Worm (Caenorhabditis elegans) whole organism, late embryonic: ENCODE measurements around the gene ins-8.
A peak's percentile ranks its signal among the peaks of the same experiment; 100 is the strongest.

Experiments used
- C08G9.2 ChIP-seq: sonication (generic microtip); optimal IDR thresholded peaks from 2 replicates; lab custom pipeline; 2016; ENCODE audit warnings: mild to moderate bottlenecking, missing genetic modification characterization, moderate library complexity, missing compliant biosample characterization
- C38D4.7 ChIP-seq: fragments of 200-800 bp; sonication (Bioruptor generic); optimal IDR thresholded peaks from 2 replicates; lab custom pipeline; 2018; ENCODE audit warnings: mild to moderate bottlenecking, missing genetic modification characterization, moderate library complexity, missing compliant biosample characterization
- K02D7.2 ChIP-seq: sonication (generic microtip); optimal IDR thresholded peaks from 2 replicates; lab custom pipeline; 2017; ENCODE audit warnings: mild to moderate bottlenecking, missing genetic modification characterization, missing compliant biosample characterization
- K09A11.1 ChIP-seq: sonication (generic microtip); optimal IDR thresholded peaks from 2 replicates; lab custom pipeline; 2017; ENCODE audit warnings: antibody characterized with exemption, mild to moderate bottlenecking, missing genetic modification characterization, missing compliant biosample characterization; ENCODE audit not compliant: insufficient read depth
- Y22D7AL.16 ChIP-seq: sonication (generic microtip); optimal IDR thresholded peaks from 2 replicates; lab custom pipeline; 2016; ENCODE audit warnings: missing genetic modification characterization, missing compliant biosample characterization
- ama-1 ChIP-seq: fragments of 150-350 bp; optimal IDR thresholded peaks from 2 replicates; lab custom pipeline; 2014
- ceh-2 ChIP-seq: sonication (generic microtip); optimal IDR thresholded peaks from 2 replicates; lab custom pipeline; 2016; ENCODE audit warnings: missing genotype, missing genetic modification characterization, missing compliant biosample characterization
- ceh-22 ChIP-seq: sonication (generic microtip); optimal IDR thresholded peaks from 2 replicates; lab custom pipeline; 2017; ENCODE audit warnings: missing biosample characterization, missing genetic modification characterization
- ceh-30 ChIP-seq: fragments of 150-350 bp; optimal IDR thresholded peaks from 2 replicates; lab custom pipeline; 2014; ENCODE audit warnings: missing biosample characterization, missing genetic modification characterization
- ceh-31 ChIP-seq: sonication (generic microtip); optimal IDR thresholded peaks from 2 replicates; lab custom pipeline; 2016; ENCODE audit warnings: missing genetic modification characterization, missing compliant biosample characterization
- ceh-48 ChIP-seq: sonication (generic microtip); optimal IDR thresholded peaks from 2 replicates; lab custom pipeline; 2016; ENCODE audit warnings: missing genetic modification characterization, inconsistent platforms, missing compliant biosample characterization
- ceh-6 ChIP-seq: fragments of 200-800 bp; sonication (Bioruptor generic); optimal IDR thresholded peaks from 2 replicates; lab custom pipeline; 2018; ENCODE audit warnings: mild to moderate bottlenecking, missing genetic modification characterization, missing compliant biosample characterization
- ceh-9 ChIP-seq: sonication (generic microtip); optimal IDR thresholded peaks from 2 replicates; lab custom pipeline; 2016; ENCODE audit warnings: mild to moderate bottlenecking, missing genetic modification characterization, inconsistent platforms, missing compliant biosample characterization
- che-1 ChIP-seq: sonication (generic microtip); optimal IDR thresholded peaks from 2 replicates; lab custom pipeline; 2016; ENCODE audit warnings: mild to moderate bottlenecking, missing genetic modification characterization, missing compliant biosample characterization
- dmd-4 ChIP-seq: sonication (generic microtip); optimal IDR thresholded peaks from 2 replicates; lab custom pipeline; 2016; ENCODE audit warnings: borderline replicate concordance, missing genetic modification characterization, missing compliant biosample characterization
- dve-1 ChIP-seq: sonication (generic microtip); optimal IDR thresholded peaks from 2 replicates; lab custom pipeline; 2017; ENCODE audit warnings: antibody characterized with exemption, mild to moderate bottlenecking, missing genetic modification characterization, missing compliant biosample characterization
- elt-2 ChIP-seq: sonication (generic microtip); optimal IDR thresholded peaks from 2 replicates; lab custom pipeline; 2016; ENCODE audit warnings: missing genetic modification reagents, missing genetic modification characterization, missing compliant biosample characterization
- elt-4 ChIP-seq: sonication (generic microtip); optimal IDR thresholded peaks from 2 replicates; lab custom pipeline; 2016; ENCODE audit warnings: missing genetic modification characterization, missing compliant biosample characterization
- ets-4 ChIP-seq: sonication (generic microtip); optimal IDR thresholded peaks from 2 replicates; lab custom pipeline; 2016; ENCODE audit warnings: missing genetic modification characterization, missing compliant biosample characterization
- eyg-1 ChIP-seq: sonication (generic microtip); optimal IDR thresholded peaks from 2 replicates; lab custom pipeline; 2016; ENCODE audit warnings: missing genotype, missing genetic modification characterization, missing compliant biosample characterization
- fax-1 ChIP-seq: sonication (generic microtip); optimal IDR thresholded peaks from 2 replicates; lab custom pipeline; 2016; ENCODE audit warnings: missing genotype, missing genetic modification characterization, missing compliant biosample characterization
- gmeb-2 ChIP-seq: sonication (generic microtip); optimal IDR thresholded peaks from 2 replicates; lab custom pipeline; 2016; ENCODE audit warnings: missing genetic modification characterization, inconsistent platforms, missing compliant biosample characterization
- hlh-15 ChIP-seq: sonication (generic microtip); optimal IDR thresholded peaks from 2 replicates; lab custom pipeline; 2016; ENCODE audit warnings: missing genetic modification characterization, missing compliant biosample characterization
- hlh-30 ChIP-seq: sonication (generic microtip); optimal IDR thresholded peaks from 2 replicates; lab custom pipeline; 2017; ENCODE audit warnings: antibody characterized with exemption, missing genetic modification characterization, missing compliant biosample characterization; ENCODE audit not compliant: insufficient read depth
- hlh-6 ChIP-seq: sonication (generic microtip); optimal IDR thresholded peaks from 2 replicates; lab custom pipeline; 2016; ENCODE audit warnings: missing genotype, missing genetic modification characterization, missing compliant biosample characterization
- lin-11 ChIP-seq: fragments of 200-800 bp; sonication (Bioruptor generic); optimal IDR thresholded peaks from 2 replicates; lab custom pipeline; 2018; ENCODE audit warnings: mild to moderate bottlenecking, missing genetic modification characterization, missing compliant biosample characterization
- madf-2 ChIP-seq: sonication (generic microtip); optimal IDR thresholded peaks from 2 replicates; lab custom pipeline; 2017; ENCODE audit warnings: missing genetic modification characterization, missing compliant biosample characterization
- nhr-232 ChIP-seq: sonication (generic microtip); optimal IDR thresholded peaks from 2 replicates; lab custom pipeline; 2016; ENCODE audit warnings: missing genetic modification characterization, missing compliant biosample characterization
- npax-4 ChIP-seq: sonication (generic microtip); optimal IDR thresholded peaks from 2 replicates; lab custom pipeline; 2016; ENCODE audit warnings: missing genetic modification characterization, missing compliant biosample characterization
- pat-9 ChIP-seq: fragments of 200-800 bp; sonication (Bioruptor generic); optimal IDR thresholded peaks from 2 replicates; lab custom pipeline; 2018; ENCODE audit warnings: mild to moderate bottlenecking, missing genetic modification characterization, moderate library complexity, missing compliant biosample characterization
- pha-2 ChIP-seq: sonication (generic microtip); optimal IDR thresholded peaks from 2 replicates; lab custom pipeline; 2017; ENCODE audit warnings: mild to moderate bottlenecking, missing genetic modification characterization, missing compliant biosample characterization
- pros-1 ChIP-seq: fragments of 150-350 bp; optimal IDR thresholded peaks from 2 replicates; lab custom pipeline; 2014; ENCODE audit warnings: missing biosample characterization, missing genetic modification reagents, missing genetic modification characterization
- ref-2 ChIP-seq: sonication (generic microtip); optimal IDR thresholded peaks from 2 replicates; lab custom pipeline; 2016; ENCODE audit warnings: missing genetic modification characterization, missing compliant biosample characterization
- sdc-2 ChIP-seq: sonication (generic microtip); optimal IDR thresholded peaks from 2 replicates; lab custom pipeline; 2016; ENCODE audit warnings: missing genotype, missing genetic modification characterization, missing compliant biosample characterization
- sox-2 ChIP-seq: fragments of 200-800 bp; sonication (Bioruptor generic); IDR thresholded peaks from 2 replicates; pipeline ENCODE4 v1.3.6; 2022; ENCODE audit warnings: missing genetic modification reagents, missing genetic modification characterization, missing compliant biosample characterization
- tbx-2 ChIP-seq: sonication (generic microtip); optimal IDR thresholded peaks from 2 replicates; lab custom pipeline; 2016; ENCODE audit warnings: missing genetic modification characterization, missing compliant biosample characterization
- ttx-3 ChIP-seq: sonication (generic microtip); optimal IDR thresholded peaks from 2 replicates; lab custom pipeline; 2016; ENCODE audit warnings: missing genetic modification reagents, missing genetic modification characterization, missing compliant biosample characterization
- unc-3 ChIP-seq, 2 experiments: fragments of 200-800 bp in 1 of 2; sonication (Bioruptor generic) in 1 of 2; sonication (generic microtip) in 1 of 2; conservative IDR thresholded peaks in 1 of 2; optimal IDR thresholded peaks in 1 of 2; 2 replicates each; pipeline versions ENCODE4 v1.3.6 to Lab custom; 2016 to 2022; ENCODE audit warnings: missing compliant biosample characterization in 2 of 2, missing genetic modification characterization in 2 of 2, missing genetic modification reagents in 1 of 2
- unc-42 ChIP-seq: sonication (generic microtip); optimal IDR thresholded peaks from 2 replicates; lab custom pipeline; 2016; ENCODE audit warnings: missing genotype, missing genetic modification characterization, missing compliant biosample characterization
- unc-86 ChIP-seq: sonication (generic microtip); optimal IDR thresholded peaks from 2 replicates; lab custom pipeline; 2016; ENCODE audit warnings: missing genetic modification characterization, missing compliant biosample characterization
- zip-5 ChIP-seq: sonication (generic microtip); optimal IDR thresholded peaks from 2 replicates; lab custom pipeline; 2016; ENCODE audit warnings: missing genetic modification characterization, missing compliant biosample characterization

Gene ins-8

DNA sequence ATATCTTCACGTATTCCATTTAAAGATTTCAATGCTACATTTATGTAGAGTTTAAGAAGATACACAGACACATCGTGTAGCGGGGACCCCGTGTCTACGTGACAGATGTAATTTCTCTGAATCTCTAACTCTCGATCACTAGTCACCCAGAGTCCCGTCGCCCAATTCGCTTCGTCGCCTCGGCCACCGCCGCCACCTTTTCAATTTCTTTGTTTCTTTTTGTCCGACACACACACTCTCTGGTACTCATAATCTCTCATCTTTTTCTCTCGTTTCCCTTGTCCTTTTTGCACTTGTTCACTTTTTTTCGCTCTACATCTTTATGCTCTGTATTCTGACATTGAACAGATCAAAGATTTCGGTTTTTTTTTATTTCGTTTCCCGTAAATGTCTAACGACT lies 37.7 kb upstream of the ins-8 start (continued):
- no peak for TF ChIP-seq ceh-9 (tag; lab: Kevin White, UChicago)
- no peak for TF ChIP-seq zip-5 (tag; lab: Kevin White, UChicago)
- no peak for TF ChIP-seq ceh-22
- TF ChIP-seq dve-1 (tag; lab: Kevin White, UChicago) = peak; percentile 69
- TF ChIP-seq hlh-6 (tag; lab: Kevin White, UChicago) = no peak
- no peak for TF ChIP-seq eyg-1 (tag; lab: Kevin White, UChicago)
- no peak for TF ChIP-seq pros-1 (tag; lab: Kevin White, UChicago)
- peak; percentile 69 for TF ChIP-seq ceh-31 (tag; lab: Kevin White, UChicago)
- TF ChIP-seq elt-2 = no peak
- no peak for TF ChIP-seq hlh-15
- TF ChIP-seq ama-1 (lab: Kevin White, UChicago) = no peak
- no peak for TF ChIP-seq ceh-48 (tag; lab: Kevin White, UChicago)
- no peak for TF ChIP-seq sox-2 (GFP tag; lab: Robert Waterston, UW)
- no peak for TF ChIP-seq pha-2 (tag; lab: Kevin White, UChicago)
- peak; percentile 73 for TF ChIP-seq tbx-2 (tag; lab: Kevin White, UChicago)
- no peak for TF ChIP-seq fax-1
- TF ChIP-seq ceh-6 (GFP tag; lab: Kevin White, UChicago) = no peak
- TF ChIP-seq unc-3 (GFP tag; conservative IDR thresholded peaks at IDR 0.05; lab: Robert Waterston, UW) = no peak
- no peak for TF ChIP-seq unc-3 (tag; optimal IDR thresholded peaks at IDR 0.05; lab: Kevin White, UChicago)

DNA sequence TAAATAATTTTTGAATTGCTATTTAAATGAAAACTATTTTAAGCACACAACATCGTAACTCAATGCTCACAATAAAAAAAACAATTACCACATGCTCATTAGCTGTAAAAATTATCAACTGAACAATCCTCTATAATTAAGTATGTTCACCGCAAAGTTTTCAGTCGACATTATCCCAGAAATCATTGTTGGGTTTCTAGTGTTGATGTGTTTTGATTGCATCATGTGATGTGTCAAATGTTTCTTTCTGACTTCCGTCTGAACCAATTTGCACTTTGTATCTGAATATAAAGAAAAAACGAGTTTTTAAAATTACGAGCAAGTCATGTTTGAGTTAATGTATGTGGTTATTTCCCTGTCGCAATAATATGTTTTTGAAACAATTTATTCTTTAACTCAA lies 37.1 kb upstream of the ins-8 start:
- TF ChIP-seq lin-11 (no peak), unc-86 (tag; lab: Kevin White, UChicago) (no peak), che-1 (tag; lab: Kevin White, UChicago) (no peak), hlh-30 (tag; lab: Kevin White, UChicago) (no peak), pat-9 (tag; lab: Kevin White, UChicago) (no peak), ama-1 (lab: Kevin White, UChicago) (no peak), hlh-6 (tag; lab: Kevin White, UChicago) (no peak), ceh-9 (tag; lab: Kevin White, UChicago) (no peak), dmd-4 (tag; lab: Kevin White, UChicago) (no peak), eyg-1 (tag; lab: Kevin White, UChicago) (no peak), Y22D7AL.16 (tag; lab: Kevin White, UChicago) (no peak), pha-2 (tag; lab: Kevin White, UChicago) (no peak)

DNA sequence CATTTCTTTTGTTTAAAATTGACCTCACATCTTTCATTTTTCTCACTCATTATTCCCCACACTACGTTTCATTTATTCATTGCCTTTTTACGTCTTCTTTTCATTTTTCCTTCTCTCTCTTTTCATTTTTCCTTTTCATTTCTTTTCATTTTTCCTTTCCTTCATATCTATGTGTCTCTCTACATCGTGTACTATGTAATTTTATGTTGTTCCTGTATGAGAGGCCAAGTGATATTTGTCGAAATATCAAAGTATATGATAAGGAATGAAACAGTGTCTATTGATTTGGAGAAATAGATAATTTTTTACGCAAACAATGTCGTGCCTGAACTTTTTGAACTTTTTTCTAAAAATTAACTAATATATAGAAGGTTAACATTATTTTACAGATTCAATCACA lies 35.7 kb upstream of the ins-8 start:
- TF ChIP-seq C38D4.7 (GFP tag; lab: Kevin White, UChicago) (no peak), elt-2 (peak; percentile 33), ceh-48 (tag; lab: Kevin White, UChicago) (no peak), K09A11.1 (tag; lab: Kevin White, UChicago) (no peak), che-1 (tag; lab: Kevin White, UChicago) (no peak), ceh-2 (tag; lab: Kevin White, UChicago) (no peak), elt-4 (no peak), C08G9.2 (tag; lab: Kevin White, UChicago) (no peak), eyg-1 (tag; lab: Kevin White, UChicago) (no peak)

DNA sequence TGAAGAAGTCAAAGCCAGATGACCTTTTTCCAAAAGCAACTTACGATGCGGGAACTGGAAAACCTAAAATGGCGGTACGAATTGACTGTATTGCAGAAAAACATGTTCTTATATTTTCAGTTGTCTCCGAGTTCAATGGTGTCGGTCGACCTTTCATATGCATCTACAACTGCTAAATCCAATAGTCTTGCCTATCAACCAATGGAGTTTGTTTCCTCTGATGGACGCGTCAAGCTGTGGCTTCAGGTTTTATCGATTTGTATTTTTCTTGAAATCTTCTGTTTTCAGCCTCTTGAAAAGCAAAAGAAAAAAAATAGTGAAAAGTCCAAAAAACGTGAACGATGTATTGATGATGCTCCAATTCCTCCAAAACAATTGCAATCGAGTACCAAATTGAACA lies 33.5 kb upstream of the ins-8 start:
- TF ChIP-seq ttx-3 (tag; lab: Kevin White, UChicago) (no peak), fax-1 (no peak), sdc-2 (tag; lab: Kevin White, UChicago) (no peak), elt-4 (no peak), madf-2 (tag; lab: Kevin White, UChicago) (no peak), K02D7.2 (tag; lab: Kevin White, UChicago) (no peak), dve-1 (tag; lab: Kevin White, UChicago) (no peak), npax-4 (tag; lab: Kevin White, UChicago) (no peak), nhr-232 (tag; lab: Kevin White, UChicago) (no peak), ref-2 (tag; lab: Kevin White, UChicago) (no peak), ceh-30 (tag; lab: Kevin White, UChicago) (no peak), gmeb-2 (tag; lab: Kevin White, UChicago) (no peak), unc-86 (tag; lab: Kevin White, UChicago) (no peak), ets-4 (no peak), unc-42 (tag; lab: Kevin White, UChicago) (no peak), dmd-4 (tag; lab: Kevin White, UChicago) (no peak)
